Worm (Caenorhabditis elegans) whole organism, L1 larva: ENCODE results near the gene srh-19.

Source experiments
- C04F5.9 ChIP-seq: sonication (generic microtip); optimal IDR thresholded peaks from 2 replicates; lab custom pipeline; 2016; ENCODE audit warnings: missing genetic modification characterization, missing compliant biosample characterization
- C16A3.4 ChIP-seq: fragments of 150-350 bp; optimal IDR thresholded peaks from 2 replicates; lab custom pipeline; 2014; ENCODE audit warnings: missing biosample characterization, missing genetic modification characterization
- C34B4.2 ChIP-seq: sonication (generic microtip); optimal IDR thresholded peaks from 2 replicates; lab custom pipeline; 2017; ENCODE audit warnings: mild to moderate bottlenecking, missing genetic modification characterization, missing compliant biosample characterization
- aha-1 ChIP-seq: fragments of 150-350 bp; optimal IDR thresholded peaks from 2 replicates; lab custom pipeline; 2014; ENCODE audit warnings: missing biosample characterization, missing genetic modification characterization
- ama-1 ChIP-seq: fragments of 150-350 bp; optimal IDR thresholded peaks from 2 replicates; lab custom pipeline; 2014
- ceh-63 ChIP-seq: fragments of 200-800 bp; sonication (Bioruptor generic); optimal IDR thresholded peaks from 2 replicates; lab custom pipeline; 2018; ENCODE audit warnings: mild to moderate bottlenecking, missing genetic modification characterization, missing compliant biosample characterization
- ceh-8 ChIP-seq: fragments of 200-800 bp; sonication (Bioruptor generic); optimal IDR thresholded peaks from 2 replicates; lab custom pipeline; 2018; ENCODE audit warnings: mild to moderate bottlenecking, missing genetic modification characterization, moderate library complexity, missing compliant biosample characterization
- ces-1 ChIP-seq: fragments of 150-350 bp; optimal IDR thresholded peaks from 2 replicates; lab custom pipeline; 2014; ENCODE audit warnings: missing biosample characterization, missing genetic modification reagents, missing genetic modification characterization
- efl-1 ChIP-seq, 4 experiments: fragments of 150-350 bp; optimal IDR thresholded peaks in 3 of 4; peaks in 1 of 4; 1 replicate in 1 of 4; 2 replicates in 3 of 4; lab custom pipeline; 2014; ENCODE audit warnings: missing biosample characterization in 2 of 4, missing genetic modification characterization in 2 of 4, missing genetic modification reagents in 2 of 4
- efl-3 ChIP-seq: fragments of 200-800 bp; sonication (Bioruptor generic); optimal IDR thresholded peaks from 2 replicates; lab custom pipeline; 2018; ENCODE audit warnings: mild to moderate bottlenecking, missing genetic modification characterization, missing compliant biosample characterization
- elt-2 ChIP-seq: sonication (generic microtip); optimal IDR thresholded peaks from 2 replicates; lab custom pipeline; 2016; ENCODE audit warnings: missing genetic modification characterization, mild to moderate bottlenecking, inconsistent platforms, missing compliant biosample characterization, missing genetic modification reagents
- elt-3 ChIP-seq, 6 experiments: fragments of 150-350 bp in 1 of 6; sonication (generic microtip); optimal IDR thresholded peaks; 2 replicates each; lab custom pipeline; 2017 to 2018; ENCODE audit warnings: missing biosample characterization in 6 of 6, missing genetic modification characterization in 6 of 6, inconsistent platforms in 1 of 6
- ets-5 ChIP-seq: fragments of 200-800 bp; sonication (Bioruptor generic); IDR thresholded peaks from 2 replicates; pipeline ENCODE4 v1.3.6; 2022; ENCODE audit warnings: missing genetic modification characterization, missing compliant biosample characterization
- grh-1 ChIP-seq: fragments of 200-800 bp; sonication (Bioruptor generic); IDR thresholded peaks from 2 replicates; pipeline ENCODE4 v1.3.6; 2022; ENCODE audit warnings: missing genetic modification reagents, missing genetic modification characterization, missing compliant biosample characterization
- hlh-4 ChIP-seq: sonication (generic microtip); optimal IDR thresholded peaks from 2 replicates; lab custom pipeline; 2016; ENCODE audit warnings: mild to moderate bottlenecking, missing genetic modification characterization, missing compliant biosample characterization
- hpl-2 ChIP-seq: fragments of 150-350 bp; optimal IDR thresholded peaks from 2 replicates; lab custom pipeline; 2014; ENCODE audit warnings: missing biosample characterization, missing genetic modification reagents, missing genetic modification characterization
- lin-13 ChIP-seq: fragments of 150-350 bp; optimal IDR thresholded peaks from 2 replicates; lab custom pipeline; 2014; ENCODE audit warnings: missing biosample characterization, missing genetic modification reagents, missing genetic modification characterization
- lin-15B ChIP-seq: fragments of 150-350 bp; sonication (generic microtip); optimal IDR thresholded peaks from 3 replicates; lab custom pipeline; 2014; ENCODE audit warnings: missing biosample characterization, missing genetic modification characterization
- lir-3 ChIP-seq: sonication (generic microtip); optimal IDR thresholded peaks from 2 replicates; lab custom pipeline; 2016; ENCODE audit warnings: mild to moderate bottlenecking, missing genetic modification characterization, moderate library complexity, missing compliant biosample characterization; ENCODE audit not compliant: poor library complexity
- lsy-2 ChIP-seq, 2 experiments: fragments of 150-350 bp; optimal IDR thresholded peaks; 2 replicates each; lab custom pipeline; 2014; ENCODE audit warnings: missing biosample characterization in 2 of 2, missing genetic modification characterization in 2 of 2
- mep-1 ChIP-seq: fragments of 150-350 bp; optimal IDR thresholded peaks from 2 replicates; lab custom pipeline; 2014; ENCODE audit warnings: missing biosample characterization, missing genetic modification characterization
- nhr-11 ChIP-seq: fragments of 150-350 bp; optimal IDR thresholded peaks from 2 replicates; lab custom pipeline; 2014; ENCODE audit warnings: missing biosample characterization, missing genetic modification characterization
- nhr-47 ChIP-seq: sonication (generic microtip); optimal IDR thresholded peaks from 2 replicates; lab custom pipeline; 2016; ENCODE audit warnings: mild to moderate bottlenecking, missing genetic modification characterization, moderate library complexity, missing compliant biosample characterization
- nhr-71 ChIP-seq: sonication (generic microtip); optimal IDR thresholded peaks from 2 replicates; lab custom pipeline; 2016; ENCODE audit warnings: mild to moderate bottlenecking, missing genetic modification characterization, moderate library complexity, missing compliant biosample characterization
- nhr-76 ChIP-seq: sonication (generic microtip); optimal IDR thresholded peaks from 2 replicates; lab custom pipeline; 2017; ENCODE audit warnings: missing biosample characterization, missing genetic modification characterization
- nhr-77 ChIP-seq: fragments of 150-350 bp; optimal IDR thresholded peaks from 2 replicates; lab custom pipeline; 2014; ENCODE audit warnings: missing biosample characterization, missing genetic modification characterization
- nhr-84 ChIP-seq: sonication (generic microtip); optimal IDR thresholded peaks from 2 replicates; lab custom pipeline; 2017; ENCODE audit warnings: missing biosample characterization, missing genetic modification characterization
- nhr-90 ChIP-seq: sonication (generic microtip); optimal IDR thresholded peaks from 2 replicates; lab custom pipeline; 2016; ENCODE audit warnings: mild to moderate bottlenecking, missing genetic modification characterization, missing compliant biosample characterization; ENCODE audit not compliant: poor library complexity
- pag-3 ChIP-seq: sonication (generic microtip); optimal IDR thresholded peaks from 2 replicates; lab custom pipeline; 2017; ENCODE audit warnings: missing genetic modification characterization, mild to moderate bottlenecking, missing compliant biosample characterization, antibody characterized with exemption, borderline replicate concordance; ENCODE audit not compliant: insufficient read depth
- pax-3 ChIP-seq: fragments of 200-800 bp; sonication (Bioruptor generic); optimal IDR thresholded peaks from 2 replicates; lab custom pipeline; 2018; ENCODE audit warnings: mild to moderate bottlenecking, missing genetic modification characterization, moderate library complexity, missing compliant biosample characterization
- rnt-1 ChIP-seq: sonication (generic microtip); optimal IDR thresholded peaks from 2 replicates; lab custom pipeline; 2016; ENCODE audit warnings: mild to moderate bottlenecking, missing genetic modification characterization, moderate library complexity, missing compliant biosample characterization
- sox-4 ChIP-seq: sonication (generic microtip); optimal IDR thresholded peaks from 2 replicates; lab custom pipeline; 2016; ENCODE audit warnings: missing genetic modification characterization, missing compliant biosample characterization
- sptf-1 ChIP-seq: fragments of 150-350 bp; optimal IDR thresholded peaks from 2 replicates; lab custom pipeline; 2014; ENCODE audit warnings: missing biosample characterization, missing genetic modification characterization
- sup-37 ChIP-seq: fragments of 200-800 bp; sonication (Bioruptor generic); optimal IDR thresholded peaks from 2 replicates; lab custom pipeline; 2018; ENCODE audit warnings: mild to moderate bottlenecking, missing genetic modification characterization, missing compliant biosample characterization
- swsn-7 ChIP-seq: sonication (generic microtip); optimal IDR thresholded peaks from 2 replicates; lab custom pipeline; 2016; ENCODE audit warnings: missing genetic modification characterization, missing compliant biosample characterization
- unc-130 ChIP-seq: fragments of 150-350 bp; optimal IDR thresholded peaks from 2 replicates; lab custom pipeline; 2017; ENCODE audit warnings: missing biosample characterization, missing genetic modification characterization, inconsistent platforms
- unc-30 ChIP-seq: sonication (generic microtip); optimal IDR thresholded peaks from 2 replicates; lab custom pipeline; 2017; ENCODE audit warnings: missing biosample characterization, missing genetic modification characterization
- unc-62 ChIP-seq: fragments of 150-350 bp; optimal IDR thresholded peaks from 2 replicates; lab custom pipeline; 2014; ENCODE audit warnings: missing biosample characterization, missing genetic modification reagents, missing genetic modification characterization
- unc-86 ChIP-seq: sonication (generic microtip); optimal IDR thresholded peaks from 2 replicates; lab custom pipeline; 2016; ENCODE audit warnings: missing genetic modification characterization, missing compliant biosample characterization
- zip-4 ChIP-seq: fragments of 200-800 bp; sonication (Bioruptor generic); optimal IDR thresholded peaks from 2 replicates; lab custom pipeline; 2018; ENCODE audit warnings: mild to moderate bottlenecking, missing genetic modification characterization, moderate library complexity, missing compliant biosample characterization
- ztf-11 ChIP-seq, 2 experiments: sonication (generic microtip); optimal IDR thresholded peaks; 2 replicates each; lab custom pipeline; 2016 to 2017; ENCODE audit warnings: missing genetic modification characterization in 2 of 2, missing biosample characterization in 1 of 2, missing compliant biosample characterization in 1 of 2
- ztf-4 ChIP-seq: fragments of 150-350 bp; optimal IDR thresholded peaks from 2 replicates; lab custom pipeline; 2014; ENCODE audit warnings: missing biosample characterization, missing genetic modification characterization

Gene srh-19

DNA sequence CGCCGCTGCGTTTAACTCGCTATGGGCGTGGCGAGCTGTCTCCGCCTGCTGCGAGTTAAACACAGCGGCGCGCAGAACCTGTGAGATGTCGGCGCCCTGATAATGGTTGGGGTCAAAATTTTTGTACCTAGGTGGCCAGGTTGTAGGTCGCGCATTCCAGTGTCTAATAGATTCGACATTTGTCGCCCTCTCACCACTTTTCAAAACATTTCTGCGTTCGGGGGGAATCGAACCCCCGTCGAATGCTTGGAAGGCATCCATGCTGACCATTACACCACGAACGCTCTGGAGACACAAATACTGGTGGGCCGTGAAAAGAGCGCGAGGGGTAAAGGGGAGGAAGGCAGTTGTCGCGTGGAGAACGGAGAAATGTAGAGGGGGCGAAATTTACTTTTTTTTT is 33.6 kb upstream of the srh-19 start (continued):
- no peak for TF ChIP-seq lir-3
- no peak for TF ChIP-seq hlh-4 (tag; lab: Kevin White, UChicago)
- TF ChIP-seq lsy-2 (tag; optimal IDR thresholded peaks at IDR 0.05; lab: Kevin White, UChicago): peak; percentile 32 to 39
- no peak for TF ChIP-seq sptf-1 (tag; lab: Kevin White, UChicago)
- peak; percentile 9 for TF ChIP-seq C16A3.4 (tag; lab: Kevin White, UChicago)
- TF ChIP-seq ama-1 (lab: Kevin White, UChicago): no peak
- no peak for TF ChIP-seq pag-3 (tag; lab: Kevin White, UChicago)
- TF ChIP-seq efl-3 (GFP tag; lab: Kevin White, UChicago): no peak
- no peak for TF ChIP-seq elt-2 (tag; lab: Kevin White, UChicago)
- TF ChIP-seq ztf-4 (tag; lab: Kevin White, UChicago): no peak
- TF ChIP-seq nhr-76 (tag; lab: Kevin White, UChicago): no peak
- no peak for TF ChIP-seq ceh-63
- no peak for TF ChIP-seq lin-13 (GFP tag; lab: Kevin White, UChicago)
- TF ChIP-seq sup-37 (GFP tag; lab: Kevin White, UChicago): no peak
- no peak for TF ChIP-seq ets-5 (GFP tag; lab: Robert Waterston, UW)
- no peak for TF ChIP-seq C34B4.2 (tag; lab: Kevin White, UChicago)
- TF ChIP-seq nhr-90 (tag; lab: Kevin White, UChicago): peak; percentile 69
- TF ChIP-seq unc-62: no peak
- peak; percentile 76 for TF ChIP-seq nhr-47
- no peak for TF ChIP-seq unc-130
- TF ChIP-seq lin-15B: no peak
- TF ChIP-seq unc-86: peak; percentile 17
- TF ChIP-seq pax-3: no peak
- TF ChIP-seq nhr-71 (tag; lab: Kevin White, UChicago): peak; percentile 44
- peak; percentile 32 for TF ChIP-seq nhr-77 (tag; lab: Kevin White, UChicago)
- TF ChIP-seq elt-3 (tag; optimal IDR thresholded peaks at IDR 0.05; lab: Kevin White, UChicago): no peak
- no peak for TF ChIP-seq C04F5.9 (tag; lab: Kevin White, UChicago)
- peak; percentile 41 for TF ChIP-seq grh-1 (GFP tag; lab: Robert Waterston, UW)
- no peak for TF ChIP-seq aha-1 (tag; lab: Kevin White, UChicago)
- TF ChIP-seq swsn-7 (tag; lab: Kevin White, UChicago): peak; percentile 33
- TF ChIP-seq hpl-2: no peak
- peak; percentile 9 to 24 for TF ChIP-seq efl-1 (optimal IDR thresholded peaks at IDR 0.05; lab: Kevin White, UChicago)
- TF ChIP-seq efl-1 (GFP tag; optimal IDR thresholded peaks at IDR 0.05 in 1 of 2; lab: Kevin White, UChicago): peak in 1 of 2 experiments; percentile 63
- TF ChIP-seq nhr-84 (tag; lab: Kevin White, UChicago): no peak

DNA sequence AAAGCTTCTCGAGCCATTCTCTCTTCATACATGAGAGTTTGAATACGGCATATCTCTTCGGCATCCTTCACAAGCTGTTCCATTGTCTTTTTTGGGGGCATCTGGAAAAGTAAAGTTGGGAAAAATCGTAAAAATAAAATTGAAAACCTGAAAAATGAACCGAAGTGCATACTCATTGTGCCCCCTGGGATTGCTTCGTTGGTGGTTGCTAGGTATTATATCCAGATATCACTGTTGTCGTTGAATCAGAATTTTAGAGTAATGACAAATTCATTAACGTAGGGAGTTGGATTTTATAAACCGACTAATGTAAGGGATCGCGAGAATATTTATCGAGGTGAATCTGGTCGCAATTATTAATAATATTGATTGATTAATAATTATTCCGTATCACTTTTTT is 31.4 kb upstream of the srh-19 start, which contains the start of gene F56C3.10:
Gene F56C3.10 (minus strand): TSS at position 101 of the 400 bp plus-strand sequence.
- TF ChIP-seq grh-1 (GFP tag; lab: Robert Waterston, UW) (no peak), swsn-7 (tag; lab: Kevin White, UChicago) (no peak), ceh-8 (no peak), elt-2 (tag; lab: Kevin White, UChicago) (no peak), mep-1 (tag; lab: Kevin White, UChicago) (no peak), sox-4 (tag; lab: Kevin White, UChicago) (no peak), sptf-1 (tag; lab: Kevin White, UChicago) (no peak)

DNA sequence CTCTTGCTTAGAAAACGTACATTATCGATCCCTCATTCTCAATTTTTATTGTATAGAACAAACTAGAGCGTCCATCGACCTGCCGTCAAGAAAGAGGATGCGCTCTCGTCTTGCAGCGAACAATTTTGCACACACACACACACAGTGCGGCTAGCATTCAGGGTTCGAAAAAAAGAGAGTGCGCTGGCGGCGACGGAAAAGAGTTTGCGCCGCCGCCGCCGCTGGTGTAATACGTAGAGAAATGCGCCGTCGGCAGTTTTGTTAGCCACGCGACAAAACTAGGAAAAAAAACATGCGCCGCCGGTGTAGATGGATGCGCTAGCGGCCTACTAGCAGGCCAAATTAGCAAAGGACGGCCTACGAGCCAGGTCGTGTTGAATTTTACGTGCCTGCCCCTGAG is 29.4 kb upstream of the srh-19 start:
- TF ChIP-seq nhr-77 (tag; lab: Kevin White, UChicago) (no peak), swsn-7 (tag; lab: Kevin White, UChicago) (no peak), unc-30 (no peak), unc-62 (no peak), lin-15B (no peak), C04F5.9 (tag; lab: Kevin White, UChicago) (no peak), nhr-11 (tag; lab: Kevin White, UChicago) (no peak), ces-1 (GFP tag; lab: Kevin White, UChicago) (no peak), rnt-1 (no peak), lsy-2 (tag; optimal IDR thresholded peaks at IDR 0.05; lab: Kevin White, UChicago) (no peak), pax-3 (no peak), zip-4 (GFP tag; lab: Kevin White, UChicago) (no peak), ztf-11 (tag; optimal IDR thresholded peaks at IDR 0.05; lab: Kevin White, UChicago) (no peak)
